Worm (Caenorhabditis elegans): Measurements from ENCODE around the gene nhr-214.
A peak's percentile ranks its signal among the peaks of the same experiment; 100 is the strongest.

Gene nhr-214

ce11 chrX:12690346-12690745, 11.5 kb downstream of the nhr-214 start (continued):
- TF ChIP-seq nhr-12 (tag; optimal IDR thresholded peaks at IDR 0.05) (no peak), peb-1 (tag; optimal IDR thresholded peaks at IDR 0.05) (no peak), nhr-237 (tag; optimal IDR thresholded peaks at IDR 0.05) (no peak), ztf-11 (tag; optimal IDR thresholded peaks at IDR 0.05) (no peak), nhr-10 (tag; optimal IDR thresholded peaks at IDR 0.05) (no peak), lin-13 (GFP tag; optimal IDR thresholded peaks at IDR 0.05) (peak; percentile 39), sma-9 (GFP tag; optimal IDR thresholded peaks at IDR 0.05) (peak; percentile 49), sma-9 (tag; optimal IDR thresholded peaks at IDR 0.05) (no peak), Y55F3AM.14 (GFP tag; optimal IDR thresholded peaks at IDR 0.05) (peak; percentile 15), lin-39 (tag; optimal IDR thresholded peaks at IDR 0.05) (peak; percentile 84), nhr-129 (tag; optimal IDR thresholded peaks at IDR 0.05) (peak; percentile 41), skn-1 (tag; optimal IDR thresholded peaks at IDR 0.05) (no peak), F13H6.1 (tag; optimal IDR thresholded peaks at IDR 0.05) (peak; percentile 36), lin-11 (tag; optimal IDR thresholded peaks at IDR 0.05) (no peak), ceh-82 (tag; optimal IDR thresholded peaks at IDR 0.05) (no peak), nhr-23 (tag; optimal IDR thresholded peaks at IDR 0.05) (peak; percentile 19), nhr-77 (tag; optimal IDR thresholded peaks at IDR 0.05) (no peak), nhr-25 (tag; optimal IDR thresholded peaks at IDR 0.05) (no peak), lsy-2 (tag; optimal IDR thresholded peaks at IDR 0.05) (peak in 1 of 2 experiments; percentile 30), R02D3.7 (tag; optimal IDR thresholded peaks at IDR 0.05) (no peak), unc-55 (GFP tag; optimal IDR thresholded peaks at IDR 0.05) (peak; percentile 57), dmd-4 (tag; optimal IDR thresholded peaks at IDR 0.05) (no peak), alr-1 (tag; optimal IDR thresholded peaks at IDR 0.05) (peak; percentile 58), ama-1 (optimal IDR thresholded peaks at IDR 0.05) (no peak), fos-1 (tag; optimal IDR thresholded peaks at IDR 0.05) (no peak)

- no peak for TF ChIP-seq nhr-10 (tag; optimal IDR thresholded peaks at IDR 0.05)
- peak; percentile 29 for TF ChIP-seq C34F6.9 (tag; optimal IDR thresholded peaks at IDR 0.05)
- peak; percentile 6 for TF ChIP-seq ceh-16 (tag; optimal IDR thresholded peaks at IDR 0.05)
- TF ChIP-seq lin-39 (tag; optimal IDR thresholded peaks at IDR 0.05), result no peak
- TF ChIP-seq sma-3 (GFP tag; optimal IDR thresholded peaks at IDR 0.05), result no peak
- no peak for TF ChIP-seq lin-13 (GFP tag; optimal IDR thresholded peaks at IDR 0.05)
- no peak for TF ChIP-seq snpc-4 (tag; optimal IDR thresholded peaks at IDR 0.05)
- no peak for TF ChIP-seq unc-62 (GFP tag; optimal IDR thresholded peaks at IDR 0.05)
- TF ChIP-seq gmeb-1 (tag; optimal IDR thresholded peaks at IDR 0.05), result no peak
- TF ChIP-seq nhr-21 (tag; optimal IDR thresholded peaks at IDR 0.05), result no peak
- peak; percentile 63 for TF ChIP-seq sma-9 (GFP tag; optimal IDR thresholded peaks at IDR 0.05)
- TF ChIP-seq sma-9 (tag; optimal IDR thresholded peaks at IDR 0.05), result no peak
- TF ChIP-seq F13H6.1 (tag; optimal IDR thresholded peaks at IDR 0.05), result no peak
- TF ChIP-seq nhr-11 (tag; optimal IDR thresholded peaks at IDR 0.05), result no peak
- no peak for TF ChIP-seq nhr-129 (tag; optimal IDR thresholded peaks at IDR 0.05)
- no peak for TF ChIP-seq mab-5 (tag; optimal IDR thresholded peaks at IDR 0.05)
- no peak for TF ChIP-seq mdl-1 (tag; optimal IDR thresholded peaks at IDR 0.05)
- no peak for TF ChIP-seq nhr-25 (tag; optimal IDR thresholded peaks at IDR 0.05)
- TF ChIP-seq elt-3 (tag; optimal IDR thresholded peaks at IDR 0.05), result no peak
- no peak for TF ChIP-seq unc-39 (tag; optimal IDR thresholded peaks at IDR 0.05)
- no peak for TF ChIP-seq alr-1 (tag; optimal IDR thresholded peaks at IDR 0.05)
- no peak for TF ChIP-seq blmp-1 (tag; optimal IDR thresholded peaks at IDR 0.05; ENCODE audit: insufficient read depth)
- TF ChIP-seq nhr-23 (tag; optimal IDR thresholded peaks at IDR 0.05), result no peak
- no peak for TF ChIP-seq elt-1 (tag; optimal IDR thresholded peaks at IDR 0.05)
- TF ChIP-seq lin-11 (tag; optimal IDR thresholded peaks at IDR 0.05), result no peak
- no peak for TF ChIP-seq nhr-6 (tag; optimal IDR thresholded peaks at IDR 0.05)
- TF ChIP-seq egl-27 (tag; optimal IDR thresholded peaks at IDR 0.05), result no peak
- TF ChIP-seq zag-1 (tag; optimal IDR thresholded peaks at IDR 0.05), result no peak
- TF ChIP-seq unc-55 (GFP tag; optimal IDR thresholded peaks at IDR 0.05), result no peak
- no peak for TF ChIP-seq ztf-11 (tag; optimal IDR thresholded peaks at IDR 0.05)
- no peak for TF ChIP-seq nhr-12 (tag; optimal IDR thresholded peaks at IDR 0.05)
- peak in 1 of 2 experiments; percentile 4 for TF ChIP-seq lsy-2 (tag; optimal IDR thresholded peaks at IDR 0.05)
Measured at ce11 chrX:12689869-12690268, 12.0 kb downstream of the nhr-214 start.

- TF ChIP-seq unc-62 (GFP tag; optimal IDR thresholded peaks at IDR 0.05) (no peak), F13H6.1 (tag; optimal IDR thresholded peaks at IDR 0.05) (no peak), zag-1 (tag; optimal IDR thresholded peaks at IDR 0.05) (no peak), unc-55 (GFP tag; optimal IDR thresholded peaks at IDR 0.05) (no peak), dmd-4 (tag; optimal IDR thresholded peaks at IDR 0.05) (no peak), nhr-21 (tag; optimal IDR thresholded peaks at IDR 0.05) (no peak), ztf-1 (GFP tag; conservative IDR thresholded peaks at IDR 0.05) (no peak), nhr-129 (tag; optimal IDR thresholded peaks at IDR 0.05) (no peak), sem-4 (tag; optimal IDR thresholded peaks at IDR 0.05) (no peak), ztf-4 (tag; optimal IDR thresholded peaks at IDR 0.05) (no peak), nhr-6 (tag; optimal IDR thresholded peaks at IDR 0.05) (no peak), sma-3 (GFP tag; optimal IDR thresholded peaks at IDR 0.05) (no peak), peb-1 (tag; optimal IDR thresholded peaks at IDR 0.05) (no peak), mab-5 (tag; optimal IDR thresholded peaks at IDR 0.05) (no peak), C34F6.9 (tag; optimal IDR thresholded peaks at IDR 0.05) (no peak), lin-13 (GFP tag; optimal IDR thresholded peaks at IDR 0.05) (no peak)
Measured at ce11 chrX:12688632-12689031, 13.2 kb downstream of the nhr-214 start.
